Worm (Caenorhabditis elegans) whole organism, young adult: Measurements from ENCODE around the gene maph-1.3.
"Not testable (repeated sequence)": the region's sequence is repeated elsewhere in the genome, so short reads cannot be mapped to it uniquely, and the experiment has no call there.

Experiments
- Y67H2A.10 ChIP-seq: fragments of 200-800 bp; sonication (Bioruptor generic); conservative IDR thresholded peaks from 2 replicates; pipeline ENCODE4 v1.3.6; 2022; ENCODE audit warnings: missing genetic modification reagents, missing genetic modification characterization, missing compliant biosample characterization
- hlh-26 ChIP-seq: fragments of 200-800 bp; sonication (Bioruptor generic); conservative IDR thresholded peaks from 2 replicates; pipeline ENCODE4 v1.3.6; 2022; ENCODE audit warnings: missing genetic modification reagents, missing genetic modification characterization, missing compliant biosample characterization
- unc-62 ChIP-seq: fragments of 150-350 bp; optimal IDR thresholded peaks from 2 replicates; lab custom pipeline; 2014; ENCODE audit warnings: missing biosample characterization, missing genetic modification reagents, missing genetic modification characterization

DNA sequence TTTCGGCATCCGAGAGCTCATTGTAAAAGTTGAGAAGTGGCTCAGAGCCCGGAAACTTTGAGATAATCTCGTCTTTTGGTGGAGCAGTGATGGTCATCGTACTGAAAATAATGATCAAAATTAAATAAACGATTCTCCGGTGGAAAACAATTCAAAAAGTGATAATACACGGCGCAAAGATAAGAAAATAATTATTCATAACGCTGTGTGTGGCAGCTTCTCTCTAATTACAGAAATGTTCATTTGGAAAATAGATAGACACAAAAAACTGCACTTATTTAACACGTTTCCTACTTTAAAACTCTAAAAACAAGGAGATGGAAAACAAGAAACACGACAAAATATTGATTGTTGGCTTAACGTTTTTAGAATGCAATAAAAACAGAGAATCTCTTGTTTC lies 1.2 kb upstream of the maph-1.3 start, which contains the start of gene C36A4.4:
- TF ChIP-seq hlh-26, unc-62, Y67H2A.10: not testable (repeated sequence)
